Worm (Caenorhabditis elegans): ENCODE measurements around the gene C11D2.7.

- TF ChIP-seq mdl-1 (tag; optimal IDR thresholded peaks at IDR 0.05) (no peak), nhr-77 (tag; optimal IDR thresholded peaks at IDR 0.05) (no peak), nhr-76 (tag; optimal IDR thresholded peaks at IDR 0.05) (no peak)
These were observed 46.6 kb upstream of the C11D2.7 start, which contains the start of gene tkr-2 for ce11 chrIV:6201769-6202168.

All from whole organism, L3 larva.